Fruit fly (Drosophila melanogaster) whole organism, embryonic: ENCODE data around the gene Rh4.

Source experiments
- Asciz ChIP-seq: fragments of 200-800 bp; sonication (Bioruptor generic); optimal IDR thresholded peaks from 2 replicates; lab custom pipeline; 2017; ENCODE audit warnings: missing biosample characterization, mild to moderate bottlenecking, missing genetic modification characterization, missing genetic modification reagents
- CG10431 ChIP-seq: fragments of 200-800 bp; sonication (Bioruptor generic); optimal IDR thresholded peaks from 3 replicates; lab custom pipeline; 2018; ENCODE audit warnings: missing biosample characterization, mild to moderate bottlenecking, missing genetic modification characterization
- CG11085 ChIP-seq: fragments of 200-800 bp; sonication (Bioruptor generic); IDR thresholded peaks from 2 replicates; pipeline ENCODE4 v1.3.6; 2022; ENCODE audit warnings: missing biosample characterization, missing genetic modification characterization
- CG11560 ChIP-seq: fragments of 200-800 bp; sonication (Bioruptor generic); IDR thresholded peaks from 3 replicates; pipeline ENCODE4 v1.3.6; 2022; ENCODE audit warnings: missing biosample characterization, missing genetic modification characterization
- CG11696 ChIP-seq: fragments of 200-800 bp; sonication (Bioruptor generic); IDR thresholded peaks from 2 replicates; pipeline ENCODE4 v1.3.6; 2022; ENCODE audit warnings: missing biosample characterization, missing genetic modification characterization
- CG12104 ChIP-seq: fragments of 200-800 bp; sonication (Bioruptor generic); optimal IDR thresholded peaks from 3 replicates; lab custom pipeline; 2016; ENCODE audit warnings: missing biosample characterization, missing genetic modification characterization
- CG14710 ChIP-seq: fragments of 200-800 bp; sonication (Bioruptor generic); optimal IDR thresholded peaks from 3 replicates; lab custom pipeline; 2019; ENCODE audit warnings: missing biosample characterization, mild to moderate bottlenecking, missing genetic modification characterization, moderate library complexity
- CG14965 ChIP-seq: fragments of 200-800 bp; sonication (Bioruptor generic); optimal IDR thresholded peaks from 2 replicates; lab custom pipeline; 2016; ENCODE audit warnings: missing biosample characterization, missing genetic modification characterization, borderline replicate concordance
- CG15479 ChIP-seq: fragments of 200-800 bp; sonication (Bioruptor generic); optimal IDR thresholded peaks from 3 replicates; lab custom pipeline; 2019; ENCODE audit warnings: missing biosample characterization, mild to moderate bottlenecking, missing genetic modification characterization, moderate library complexity
- CG17186 ChIP-seq: fragments of 200-800 bp; sonication (Bioruptor generic); optimal IDR thresholded peaks from 3 replicates; lab custom pipeline; 2017; ENCODE audit warnings: missing biosample characterization, missing genetic modification reagents, missing genetic modification characterization
- CG1792 ChIP-seq: fragments of 200-800 bp; sonication (Bioruptor generic); optimal IDR thresholded peaks from 2 replicates; lab custom pipeline; 2016; ENCODE audit warnings: missing biosample characterization, missing genetic modification characterization
- CG30431 ChIP-seq: fragments of 200-800 bp; sonication (Bioruptor generic); optimal IDR thresholded peaks from 2 replicates; lab custom pipeline; 2017; ENCODE audit warnings: missing biosample characterization, missing genetic modification characterization
- CG3726 ChIP-seq: fragments of 200-800 bp; sonication (Bioruptor generic); IDR thresholded peaks from 3 replicates; pipeline ENCODE4, ENCODE4 v1.3.6; 2022; ENCODE audit warnings: missing biosample characterization, missing genetic modification characterization
- CG4360 ChIP-seq: fragments of 200-800 bp; sonication (Bioruptor generic); IDR thresholded peaks from 2 replicates; pipeline ENCODE4 v1.3.6; 2022; ENCODE audit warnings: missing biosample characterization, missing genetic modification characterization
- CrebB ChIP-seq: fragments of 200-800 bp; sonication (Bioruptor generic); optimal IDR thresholded peaks from 3 replicates; lab custom pipeline; 2018; ENCODE audit warnings: missing biosample characterization, mild to moderate bottlenecking, missing genetic modification characterization
- Dad ChIP-seq: fragments of 200-800 bp; sonication (Bioruptor generic); optimal IDR thresholded peaks from 3 replicates; lab custom pipeline; 2016; ENCODE audit warnings: missing biosample characterization, missing genetic modification characterization
- Dref ChIP-seq: fragments of 200-800 bp; sonication (Bioruptor generic); IDR thresholded peaks from 2 replicates; pipeline ENCODE4 v1.3.6; 2022; ENCODE audit warnings: missing biosample characterization, missing genetic modification characterization
- HHEX ChIP-seq: fragments of 200-800 bp; sonication (Bioruptor generic); optimal IDR thresholded peaks from 3 replicates; lab custom pipeline; 2017; ENCODE audit warnings: missing biosample characterization, mild to moderate bottlenecking, missing genetic modification characterization, missing genetic modification reagents
- Kr ChIP-seq: fragments of 200-800 bp; sonication (Bioruptor generic); optimal IDR thresholded peaks from 2 replicates; lab custom pipeline; 2017; ENCODE audit warnings: missing biosample characterization, mild to moderate bottlenecking, missing genetic modification characterization
- MESR4 ChIP-seq: fragments of 200-800 bp; sonication (Bioruptor generic); optimal IDR thresholded peaks from 2 replicates; lab custom pipeline; 2018; ENCODE audit warnings: missing biosample characterization, mild to moderate bottlenecking, missing genetic modification characterization, moderate library complexity
- Mes4 ChIP-seq: fragments of 200-800 bp; sonication (Bioruptor generic); optimal IDR thresholded peaks from 2 replicates; lab custom pipeline; 2016; ENCODE audit warnings: missing biosample characterization, missing genetic modification characterization
- NFAT ChIP-seq: fragments of 200-800 bp; sonication (Bioruptor generic); IDR thresholded peaks from 2 replicates; pipeline ENCODE4 v1.3.6; 2022; ENCODE audit warnings: missing biosample characterization, missing genetic modification characterization
- Sox100B ChIP-seq: fragments of 200-800 bp; sonication (Bioruptor generic); optimal IDR thresholded peaks from 3 replicates; lab custom pipeline; 2018; ENCODE audit warnings: missing biosample characterization, mild to moderate bottlenecking, missing genetic modification characterization
- Stat92E ChIP-seq, 3 experiments: fragments of >200 bp in 2 of 3; fragments of 200-800 bp in 1 of 3; sonication (Bioruptor generic) in 1 of 3; optimal IDR thresholded peaks; 2 replicates each; lab custom pipeline; 2017 to 2019; ENCODE audit warnings: missing biosample characterization in 3 of 3, missing genetic modification characterization in 3 of 3, mild to moderate bottlenecking in 1 of 3, moderate library complexity in 1 of 3
- abd-A ChIP-seq: fragments of 200-800 bp; sonication (Bioruptor generic); optimal IDR thresholded peaks from 3 replicates; lab custom pipeline; 2019; ENCODE audit warnings: missing biosample characterization, mild to moderate bottlenecking, missing genetic modification characterization, moderate library complexity
- ap ChIP-seq: fragments of 200-800 bp; sonication (Bioruptor generic); IDR thresholded peaks from 2 replicates; pipeline ENCODE4 v1.3.6; 2022; ENCODE audit warnings: missing biosample characterization, missing genetic modification characterization
- croc ChIP-seq: fragments of 200-800 bp; sonication (Bioruptor generic); conservative IDR thresholded peaks from 3 replicates; pipeline ENCODE4 v1.3.6; 2022; ENCODE audit warnings: missing biosample characterization, missing genetic modification characterization
- crol ChIP-seq: fragments of 200-800 bp; sonication (Bioruptor generic); IDR thresholded peaks from 2 replicates; pipeline ENCODE4 v1.3.6; 2022; ENCODE audit warnings: missing biosample characterization, missing genetic modification characterization
- dan ChIP-seq: fragments of 200-800 bp; sonication (Bioruptor generic); IDR thresholded peaks from 2 replicates; pipeline ENCODE4 v1.3.6; 2022; ENCODE audit warnings: missing biosample characterization, missing genetic modification characterization
- dm ChIP-seq: fragments of 200-800 bp; sonication (Bioruptor generic); optimal IDR thresholded peaks from 3 replicates; lab custom pipeline; 2016; ENCODE audit warnings: missing biosample characterization, missing genetic modification characterization
- dmrt99B ChIP-seq: fragments of 200-800 bp; sonication (Bioruptor generic); optimal IDR thresholded peaks from 2 replicates; lab custom pipeline; 2018; ENCODE audit warnings: missing biosample characterization, mild to moderate bottlenecking, missing genetic modification characterization, moderate library complexity
- en ChIP-seq: fragments of 200-800 bp; sonication (Bioruptor generic); optimal IDR thresholded peaks from 2 replicates; lab custom pipeline; 2016; ENCODE audit warnings: missing biosample characterization, missing genetic modification characterization
- gcm2 ChIP-seq: fragments of 200-800 bp; sonication (Bioruptor generic); optimal IDR thresholded peaks from 2 replicates; lab custom pipeline; 2016; ENCODE audit warnings: missing biosample characterization, missing genetic modification characterization
- gsb ChIP-seq: fragments of 200-800 bp; sonication (Bioruptor generic); IDR thresholded peaks from 2 replicates; pipeline ENCODE4 v1.3.6; 2022; ENCODE audit warnings: missing biosample characterization, missing genetic modification characterization
- gt ChIP-seq: fragments of 200-800 bp; sonication (Bioruptor generic); IDR thresholded peaks from 2 replicates; pipeline ENCODE4 v1.3.6; 2022; ENCODE audit warnings: missing biosample characterization, missing genetic modification characterization
- ham ChIP-seq: fragments of 200-800 bp; sonication (Bioruptor generic); IDR thresholded peaks from 2 replicates; pipeline ENCODE4 v1.3.6; 2022; ENCODE audit warnings: missing biosample characterization, missing genetic modification characterization
- hth ChIP-seq: fragments of >200 bp; optimal IDR thresholded peaks from 2 replicates; lab custom pipeline; 2017; ENCODE audit warnings: inconsistent platforms
- jumu ChIP-seq: fragments of 200-800 bp; sonication (Bioruptor generic); optimal IDR thresholded peaks from 3 replicates; lab custom pipeline; 2016; ENCODE audit warnings: missing biosample characterization, missing genetic modification characterization
- lola ChIP-seq, 3 experiments: fragments of >200 bp in 2 of 3; fragments of 200-800 bp in 1 of 3; sonication (Bioruptor generic) in 1 of 3; optimal IDR thresholded peaks; 2 replicates each; lab custom pipeline; 2017 to 2019; ENCODE audit warnings: missing biosample characterization in 3 of 3, missing genetic modification characterization in 3 of 3, mild to moderate bottlenecking in 1 of 3, moderate library complexity in 1 of 3
- pb ChIP-seq: fragments of 200-800 bp; sonication (Bioruptor generic); optimal IDR thresholded peaks from 3 replicates; lab custom pipeline; 2016; ENCODE audit warnings: missing biosample characterization, missing genetic modification characterization
- pfk ChIP-seq: fragments of 200-800 bp; sonication (Bioruptor generic); optimal IDR thresholded peaks from 2 replicates; lab custom pipeline; 2018; ENCODE audit warnings: missing biosample characterization, mild to moderate bottlenecking, missing genetic modification characterization, moderate library complexity
- pros ChIP-seq: fragments of 200-800 bp; sonication (Bioruptor generic); optimal IDR thresholded peaks from 3 replicates; lab custom pipeline; 2019; ENCODE audit warnings: missing biosample characterization, mild to moderate bottlenecking, missing genetic modification characterization, moderate library complexity
- scrt ChIP-seq: fragments of 200-800 bp; sonication (Bioruptor generic); optimal IDR thresholded peaks from 2 replicates; lab custom pipeline; 2018; ENCODE audit warnings: missing biosample characterization, mild to moderate bottlenecking, missing genetic modification characterization, moderate library complexity
- sens-2 ChIP-seq: fragments of 200-800 bp; sonication (Bioruptor generic); IDR thresholded peaks from 2 replicates; pipeline ENCODE4 v1.3.6; 2022; ENCODE audit warnings: missing biosample characterization, missing genetic modification characterization
- sima ChIP-seq: fragments of 200-800 bp; sonication (Bioruptor generic); optimal IDR thresholded peaks from 2 replicates; lab custom pipeline; 2016; ENCODE audit warnings: missing biosample characterization, missing genetic modification characterization
- ssp ChIP-seq: fragments of 200-800 bp; sonication (Bioruptor generic); IDR thresholded peaks from 2 replicates; pipeline ENCODE4 v1.3.6; 2022; ENCODE audit warnings: missing biosample characterization, missing genetic modification characterization
- tgo ChIP-seq: fragments of 200-800 bp; sonication (Bioruptor generic); IDR thresholded peaks from 3 replicates; pipeline ENCODE4 v1.3.6; 2022; ENCODE audit warnings: missing biosample characterization, missing genetic modification characterization
- ttk ChIP-seq: fragments of 200-800 bp; sonication (Bioruptor generic); IDR thresholded peaks from 2 replicates; pipeline ENCODE4 v2.1.2; 2022; ENCODE audit warnings: missing biosample characterization, missing genetic modification characterization
- vfl ChIP-seq: fragments of 200-800 bp; sonication (Bioruptor generic); optimal IDR thresholded peaks from 2 replicates; lab custom pipeline; 2016; ENCODE audit warnings: missing biosample characterization, missing genetic modification characterization

Gene Rh4

DNA sequence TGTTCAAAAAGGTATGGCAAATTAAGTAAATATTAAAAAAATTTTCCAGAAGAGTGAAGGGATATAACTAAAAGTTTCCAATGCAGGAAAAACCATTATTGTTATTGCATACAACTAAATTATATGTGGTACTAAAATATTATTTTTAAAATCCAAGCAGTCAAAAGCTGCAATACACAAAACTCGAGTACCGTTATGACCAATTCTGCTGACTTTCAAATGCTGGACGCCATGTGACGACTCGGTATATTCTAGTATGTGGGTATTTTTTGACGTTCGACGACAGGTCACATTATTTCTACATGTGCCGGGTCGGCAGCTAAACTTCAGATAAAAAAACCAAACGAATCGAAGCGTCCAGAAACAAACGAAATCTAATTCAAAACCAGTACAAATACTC lies 54.2 kb downstream of the Rh4 start (continued):
- TF ChIP-seq CG14710 (tag; lab: Kevin White, UChicago), result peak; percentile 61
- no peak for TF ChIP-seq CG15479
- TF ChIP-seq pb, result no peak
- no peak for TF ChIP-seq crol (GFP tag; lab: Robert Waterston, UW)
- peak in 1 of 3 experiments; percentile 3 for TF ChIP-seq lola (GFP tag; optimal IDR thresholded peaks at IDR 0.05; lab: Kevin White, UChicago)
- no peak for TF ChIP-seq CG11085 (GFP tag; lab: Robert Waterston, UW)
- TF ChIP-seq Sox100B (GFP tag; lab: Kevin White, UChicago), result no peak
- TF ChIP-seq dmrt99B (tag; lab: Kevin White, UChicago), result no peak
- no peak for TF ChIP-seq gt (GFP tag; lab: Robert Waterston, UW)
- TF ChIP-seq dm, result peak; percentile 88
- peak; percentile 55 for TF ChIP-seq MESR4
- TF ChIP-seq pfk (GFP tag; lab: Kevin White, UChicago), result no peak
- peak in 1 of 3 experiments; percentile 29 for TF ChIP-seq Stat92E (GFP tag; optimal IDR thresholded peaks at IDR 0.05; lab: Kevin White, UChicago)
- peak; percentile 27 for TF ChIP-seq vfl (GFP tag; lab: Kevin White, UChicago)
- TF ChIP-seq CG30431 (GFP tag; lab: Kevin White, UChicago), result no peak
- TF ChIP-seq sima (GFP tag; lab: Kevin White, UChicago), result no peak
- no peak for TF ChIP-seq dan (GFP tag; lab: Robert Waterston, UW)
- TF ChIP-seq CG17186, result peak; percentile 41
- no peak for TF ChIP-seq ap (GFP tag; lab: Robert Waterston, UW)
- TF ChIP-seq sens-2 (GFP tag; lab: Robert Waterston, UW), result no peak
- TF ChIP-seq ssp, result peak; percentile 48; the same call in 1 of the 2 replicates
- TF ChIP-seq jumu, result peak; percentile 19
- TF ChIP-seq CG11560 (tag; lab: Robert Waterston, UW), result no peak
- no peak for TF ChIP-seq CG14965 (GFP tag; lab: Kevin White, UChicago)
- TF ChIP-seq HHEX (GFP tag; lab: Kevin White, UChicago), result no peak
- TF ChIP-seq Kr (GFP tag; lab: Kevin White, UChicago), result no peak
- TF ChIP-seq Asciz (GFP tag; lab: Kevin White, UChicago), result no peak
- TF ChIP-seq CG12104 (GFP tag; lab: Kevin White, UChicago), result no peak
- peak; percentile 12 for TF ChIP-seq CG1792
- no peak for TF ChIP-seq en (GFP tag; lab: Kevin White, UChicago)
- no peak for TF ChIP-seq CrebB (tag; lab: Kevin White, UChicago)
- no peak for TF ChIP-seq ttk (GFP tag; lab: Robert Waterston, UW)
- no peak for TF ChIP-seq gsb (GFP tag; lab: Robert Waterston, UW)
- TF ChIP-seq tgo (GFP tag; lab: Robert Waterston, UW), result no peak
- no peak for TF ChIP-seq Mes4 (GFP tag; lab: Kevin White, UChicago)
- peak; percentile 48; the same call in 1 of the 2 replicates for TF ChIP-seq CG4360 (GFP tag; lab: Robert Waterston, UW)
- no peak for TF ChIP-seq Dref (GFP tag; lab: Robert Waterston, UW)
- TF ChIP-seq croc (GFP tag; lab: Robert Waterston, UW), result no peak
- no peak for TF ChIP-seq hth
- no peak for TF ChIP-seq CG3726 (GFP tag; lab: Robert Waterston, UW)
- no peak for TF ChIP-seq gcm2 (GFP tag; lab: Kevin White, UChicago)
- TF ChIP-seq pros, result no peak
- TF ChIP-seq Dad (GFP tag; lab: Kevin White, UChicago), result peak; percentile 4
- no peak for TF ChIP-seq scrt
- no peak for TF ChIP-seq CG11696 (GFP tag; lab: Robert Waterston, UW)
- TF ChIP-seq NFAT (GFP tag; lab: Robert Waterston, UW), result peak; percentile 29; the same call in 1 of the 2 replicates
- peak; percentile 59 for TF ChIP-seq abd-A
- TF ChIP-seq ham (GFP tag; lab: Robert Waterston, UW), result no peak
- TF ChIP-seq CG10431 (GFP tag; lab: Kevin White, UChicago), result no peak
- TF ChIP-seq, all 482 proteins: peak for 132
